Fruit fly (Drosophila melanogaster) whole organism, wandering third instar larva: Measurements from ENCODE around the gene ZC3H3.

Experiments
- Dfd ChIP-seq: fragments of >200 bp; optimal IDR thresholded peaks from 2 replicates; lab custom pipeline; 2017; ENCODE audit warnings: missing biosample characterization, missing genetic modification characterization
- GATAd ChIP-seq: sonication (Bioruptor generic); optimal IDR thresholded peaks from 2 replicates; lab custom pipeline; 2016; ENCODE audit warnings: missing biosample characterization, missing genetic modification characterization
- HLH106 ChIP-seq: fragments of 200-800 bp; optimal IDR thresholded peaks from 3 replicates; lab custom pipeline; 2019; ENCODE audit warnings: missing biosample characterization, mild to moderate bottlenecking, missing genetic modification characterization, moderate library complexity
- Hnf4 ChIP-seq: fragments of 200-800 bp; sonication (Bioruptor generic); optimal IDR thresholded peaks from 2 replicates; lab custom pipeline; 2016; ENCODE audit warnings: missing biosample characterization, mild to moderate bottlenecking, missing genetic modification characterization
- brk ChIP-seq: fragments of 200-800 bp; sonication (Bioruptor generic); optimal IDR thresholded peaks from 2 replicates; lab custom pipeline; 2016; ENCODE audit warnings: missing biosample characterization, mild to moderate bottlenecking, missing genetic modification characterization
- dl ChIP-seq, 2 experiments: fragments of 175-275, 200-275 bp in 1 of 2; fragments of 200-275 bp in 1 of 2; sonication (Bioruptor generic); optimal IDR thresholded peaks; lab custom pipeline; 2018; ENCODE audit warnings: mild to moderate bottlenecking in 2 of 2, missing biosample characterization in 2 of 2, missing genetic modification characterization in 2 of 2, moderate library complexity in 2 of 2; ENCODE audit not compliant: partially characterized antibody in 2 of 2, insufficient read depth in 1 of 2
- fru ChIP-seq: fragments of 200-800 bp; sonication (Bioruptor generic); optimal IDR thresholded peaks from 3 replicates; lab custom pipeline; 2016; ENCODE audit warnings: missing biosample characterization, mild to moderate bottlenecking, missing genetic modification characterization
- lola ChIP-seq: fragments of >200 bp; optimal IDR thresholded peaks from 2 replicates; lab custom pipeline; 2017; ENCODE audit warnings: missing biosample characterization, missing genetic modification characterization
- pan ChIP-seq: fragments of >200 bp; optimal IDR thresholded peaks from 2 replicates; lab custom pipeline; 2017
- psq ChIP-seq: fragments of 200-800 bp; sonication (Bioruptor generic); optimal IDR thresholded peaks from 3 replicates; lab custom pipeline; 2017; ENCODE audit warnings: missing biosample characterization, mild to moderate bottlenecking, missing genetic modification characterization, moderate library complexity
- tai ChIP-seq: sonication (Bioruptor generic); optimal IDR thresholded peaks from 2 replicates; lab custom pipeline; 2016; ENCODE audit warnings: missing biosample characterization, missing genetic modification characterization
- usp ChIP-seq: fragments of >200 bp; optimal IDR thresholded peaks from 2 replicates; lab custom pipeline; 2017; ENCODE audit warnings: missing biosample characterization, missing genetic modification characterization

- TF ChIP-seq lola (GFP tag; lab: Kevin White, UChicago) (no peak), dl (GFP tag; optimal IDR thresholded peaks at IDR 0.05; lab: Kevin White, UChicago; ENCODE audit: insufficient read depth in 1 of 2, partially characterized antibody in 2 of 2) (no peak), brk (no peak), usp (no peak), pan (no peak), tai (GFP tag; lab: Kevin White, UChicago) (no peak), fru (GFP tag; lab: Kevin White, UChicago) (no peak), psq (GFP tag; lab: Kevin White, UChicago) (no peak), HLH106 (tag; lab: Kevin White, UChicago) (no peak), Dfd (no peak), GATAd (GFP tag; lab: Kevin White, UChicago) (no peak), Hnf4 (GFP tag; lab: Kevin White, UChicago) (no peak)
Measured at dm6 chr3L:8513258-8513657, 3.7 kb upstream of the ZC3H3 start.
